Worm (Caenorhabditis elegans): ENCODE results near the gene F13H8.12.

F13H8.12 gene

ce11 chrII:6286865-6287264 is 24.5 kb downstream of the F13H8.12 start, which contains the start of gene F13H8.6:
Gene F13H8.6 (minus strand): TSS chrII:6286965.
- TF ChIP-seq Y95B8A.8 (GFP tag; IDR thresholded peaks at IDR 0.05) (no peak), snpc-1.1 (tag; optimal IDR thresholded peaks at IDR 0.05; ENCODE audit: insufficient read depth) (no peak), athp-1 (tag; optimal IDR thresholded peaks at IDR 0.05) (no peak), attf-6 (GFP tag; IDR thresholded peaks at IDR 0.05) (no peak), egrh-3 (GFP tag; IDR thresholded peaks at IDR 0.05) (no peak), ceh-58 (GFP tag; IDR thresholded peaks at IDR 0.05) (no peak), F22D6.2 (tag; optimal IDR thresholded peaks at IDR 0.05) (no peak), atf-7 (tag; optimal IDR thresholded peaks at IDR 0.05) (no peak), pbrm-1 (GFP tag; IDR thresholded peaks at IDR 0.05) (no peak), ceh-79 (tag; optimal IDR thresholded peaks at IDR 0.05) (no peak), ztf-6 (GFP tag; IDR thresholded peaks at IDR 0.05) (no peak), efl-1 (GFP tag; optimal IDR thresholded peaks at IDR 0.05) (no peak), egl-44 (GFP tag; IDR thresholded peaks at IDR 0.05) (no peak), rcor-1 (GFP tag; IDR thresholded peaks at IDR 0.05) (no peak)

ce11 chrII:6288104-6288503 is 25.8 kb downstream of the F13H8.12 start:
- no peak for TF ChIP-seq let-607 (tag; optimal IDR thresholded peaks at IDR 0.05)

DNA sequence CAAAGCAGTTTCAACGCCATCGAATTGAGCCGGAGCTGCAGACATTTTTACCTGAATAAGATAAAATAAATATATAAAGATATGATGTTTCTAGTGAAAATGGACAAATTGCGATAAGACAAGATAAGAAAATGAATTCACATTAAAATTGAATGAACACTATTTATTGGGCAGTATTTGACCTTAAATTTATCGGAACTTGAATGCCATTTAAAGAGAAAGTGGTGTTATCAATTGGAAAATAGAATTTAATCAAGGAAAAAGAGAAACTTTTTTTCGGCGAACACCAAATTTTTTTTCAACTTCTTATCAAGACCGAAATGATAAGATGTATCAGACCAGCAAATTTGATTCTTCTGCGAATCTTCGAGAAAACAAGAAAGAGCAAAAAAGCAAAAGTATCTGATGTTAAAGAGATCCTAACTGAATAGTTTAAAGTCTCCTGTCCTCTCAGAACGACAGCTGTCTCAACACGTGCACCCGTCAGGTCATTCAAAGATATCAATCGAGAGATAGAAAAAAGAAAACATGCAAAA is 27.8 kb downstream of the F13H8.12 start, which contains the start of gene upb-1:
Gene upb-1 (minus strand): TSS at position 51 of the 536 bp plus-strand sequence.
- TF ChIP-seq Y79H2A.3 (GFP tag; conservative IDR thresholded peaks at IDR 0.05) (no peak), nhr-80 (tag; optimal IDR thresholded peaks at IDR 0.05) (peak; percentile 32)

- TF ChIP-seq gei-17 (GFP tag; optimal IDR thresholded peaks at IDR 0.05) (no peak), pbrm-1 (GFP tag; IDR thresholded peaks at IDR 0.05) (no peak), ztf-3 (GFP tag; optimal IDR thresholded peaks at IDR 0.05) (no peak), egl-18 (GFP tag; IDR thresholded peaks at IDR 0.05) (no peak), dox-1 (GFP tag; IDR thresholded peaks at IDR 0.05) (no peak), zim-3 (tag; optimal IDR thresholded peaks at IDR 0.05) (no peak), F52B5.7 (tag; optimal IDR thresholded peaks at IDR 0.05) (no peak), B0336.3 (GFP tag; IDR thresholded peaks at IDR 0.05) (no peak), attf-3 (GFP tag; conservative IDR thresholded peaks at IDR 0.05) (no peak)
Measured at ce11 chrII:6292527-6292926, 30.2 kb downstream of the F13H8.12 start, which contains the start of gene nyn-3. Gene nyn-3 (minus strand): TSS chrII:6292627.

- TF ChIP-seq dpff-1 (tag; optimal IDR thresholded peaks at IDR 0.05), result no peak
- TF ChIP-seq repo-1 (tag; optimal IDR thresholded peaks at IDR 0.05), result no peak
- TF ChIP-seq Y53G8AR.9 (GFP tag; conservative IDR thresholded peaks at IDR 0.05), result no peak
- TF ChIP-seq bed-1 (GFP tag; IDR thresholded peaks at IDR 0.05), result no peak
- no peak for TF ChIP-seq unc-130 (GFP tag; optimal IDR thresholded peaks at IDR 0.05)
- TF ChIP-seq T07F8.4 (tag; optimal IDR thresholded peaks at IDR 0.05), result no peak
- TF ChIP-seq sdz-38 (tag; optimal IDR thresholded peaks at IDR 0.05), result no peak
- no peak for TF ChIP-seq ZK185.1 (tag; optimal IDR thresholded peaks at IDR 0.05; ENCODE audit: poor library complexity, severe bottlenecking)
- no peak for TF ChIP-seq egl-44 (GFP tag; IDR thresholded peaks at IDR 0.05)
- no peak for TF ChIP-seq akir-1 (GFP tag; optimal IDR thresholded peaks at IDR 0.05)
- no peak for TF ChIP-seq B0336.3 (GFP tag; IDR thresholded peaks at IDR 0.05)
- TF ChIP-seq let-607 (tag; optimal IDR thresholded peaks at IDR 0.05), result no peak
- TF ChIP-seq zim-3 (tag; optimal IDR thresholded peaks at IDR 0.05), result no peak
Measured at ce11 chrII:6294261-6294660, 31.9 kb downstream of the F13H8.12 start, which contains the start of gene mps-1. Gene mps-1 (minus strand): TSS chrII:6294361.
